Fruit fly (Drosophila melanogaster) whole organism, embryonic: ENCODE measurements around the gene Actn.

Experiments
- Adf1 ChIP-seq: fragments of 200-800 bp; sonication (Bioruptor generic); IDR thresholded peaks from 2 replicates; pipeline ENCODE4 v1.3.6; 2022; ENCODE audit warnings: missing biosample characterization, missing genetic modification characterization
- Atf3 ChIP-seq: fragments of 200-800 bp; sonication (Bioruptor generic); optimal IDR thresholded peaks from 3 replicates; lab custom pipeline; 2016; ENCODE audit warnings: missing biosample characterization, missing genetic modification characterization
- B-H1 ChIP-seq: fragments of 200-800 bp; sonication (Bioruptor generic); IDR thresholded peaks from 3 replicates; pipeline ENCODE4 v1.3.6; 2022; ENCODE audit warnings: missing biosample characterization, missing genetic modification characterization
- Bdp1 ChIP-seq: fragments of 200-800 bp; sonication (Bioruptor generic); optimal IDR thresholded peaks from 3 replicates; lab custom pipeline; 2016; ENCODE audit warnings: missing biosample characterization, missing genetic modification characterization
- Blimp-1 ChIP-seq: fragments of 200-800 bp; sonication (Bioruptor generic); optimal IDR thresholded peaks from 3 replicates; lab custom pipeline; 2018; ENCODE audit warnings: missing biosample characterization, missing genetic modification characterization, mild to moderate bottlenecking, moderate library complexity, missing genetic modification reagents
- CG11085 ChIP-seq: fragments of 200-800 bp; sonication (Bioruptor generic); IDR thresholded peaks from 2 replicates; pipeline ENCODE4 v1.3.6; 2022; ENCODE audit warnings: missing biosample characterization, missing genetic modification characterization
- CG12942 ChIP-seq: fragments of 200-800 bp; sonication (Bioruptor generic); optimal IDR thresholded peaks from 3 replicates; lab custom pipeline; 2016; ENCODE audit warnings: missing biosample characterization, missing genetic modification characterization
- CG14014 ChIP-seq: fragments of 200-800 bp; sonication (Bioruptor generic); IDR thresholded peaks from 2 replicates; pipeline ENCODE4 v1.3.6; 2022; ENCODE audit warnings: missing biosample characterization, missing genetic modification characterization
- CG14050 ChIP-seq: fragments of 200-800 bp; sonication (Bioruptor generic); IDR thresholded peaks from 3 replicates; pipeline ENCODE4 v1.3.6; 2022; ENCODE audit warnings: missing biosample characterization, missing genetic modification characterization
- CG14860 ChIP-seq: fragments of 200-800 bp; sonication (Bioruptor generic); IDR thresholded peaks from 3 replicates; pipeline ENCODE4 v1.3.6; 2022; ENCODE audit warnings: missing biosample characterization, missing genetic modification characterization; ENCODE audit not compliant: partially characterized antibody
- CG1792 ChIP-seq: fragments of 200-800 bp; sonication (Bioruptor generic); optimal IDR thresholded peaks from 2 replicates; lab custom pipeline; 2016; ENCODE audit warnings: missing biosample characterization, missing genetic modification characterization
- CG18619 ChIP-seq: fragments of 200-800 bp; sonication (Bioruptor generic); optimal IDR thresholded peaks from 3 replicates; lab custom pipeline; 2017; ENCODE audit warnings: missing biosample characterization, mild to moderate bottlenecking, missing genetic modification characterization
- CG33557 ChIP-seq: fragments of 200-800 bp; sonication (Bioruptor generic); optimal IDR thresholded peaks from 2 replicates; lab custom pipeline; 2019; ENCODE audit warnings: missing biosample characterization, mild to moderate bottlenecking, missing genetic modification characterization, moderate library complexity
- CG3847 ChIP-seq: fragments of 200-800 bp; sonication (Bioruptor generic); IDR thresholded peaks from 2 replicates; pipeline ENCODE4 v1.3.6; 2022; ENCODE audit warnings: missing biosample characterization, missing genetic modification characterization
- CG4328 ChIP-seq: fragments of 200-800 bp; sonication (Bioruptor generic); optimal IDR thresholded peaks from 3 replicates; lab custom pipeline; 2017; ENCODE audit warnings: missing biosample characterization, missing genetic modification reagents, missing genetic modification characterization
- CG4730 ChIP-seq: fragments of 200-800 bp; sonication (Bioruptor generic); IDR thresholded peaks from 2 replicates; pipeline ENCODE4 v1.3.6; 2022; ENCODE audit warnings: missing biosample characterization, missing genetic modification characterization
- CG5245 ChIP-seq: fragments of 200-800 bp; sonication (Bioruptor generic); optimal IDR thresholded peaks from 3 replicates; lab custom pipeline; 2016; ENCODE audit warnings: missing biosample characterization, missing genetic modification characterization
- CG7839 ChIP-seq: fragments of 200-800 bp; sonication (Bioruptor generic); optimal IDR thresholded peaks from 3 replicates; lab custom pipeline; 2018; ENCODE audit warnings: missing biosample characterization, mild to moderate bottlenecking, missing genetic modification characterization, moderate library complexity
- CG8388 ChIP-seq: fragments of 200-800 bp; sonication (Bioruptor generic); optimal IDR thresholded peaks from 2 replicates; lab custom pipeline; 2019; ENCODE audit warnings: missing biosample characterization, mild to moderate bottlenecking, missing genetic modification characterization, moderate library complexity
- CG9609 ChIP-seq: fragments of 200-800 bp; sonication (Bioruptor generic); optimal IDR thresholded peaks from 3 replicates; lab custom pipeline; 2016; ENCODE audit warnings: missing biosample characterization, missing genetic modification characterization
- CkIIα-i1 ChIP-seq: fragments of 200-800 bp; sonication (Bioruptor generic); IDR thresholded peaks from 2 replicates; pipeline ENCODE4 v1.3.6; 2022; ENCODE audit warnings: missing biosample characterization, missing genetic modification characterization
- Deaf1 ChIP-seq: fragments of 200-800 bp; optimal IDR thresholded peaks from 3 replicates; lab custom pipeline; 2019; ENCODE audit warnings: missing biosample characterization, mild to moderate bottlenecking, missing genetic modification characterization, moderate library complexity
- Doc3 ChIP-seq: fragments of 200-800 bp; sonication (Bioruptor generic); IDR thresholded peaks from 3 replicates; pipeline ENCODE4 v1.3.6; 2022; ENCODE audit warnings: missing biosample characterization, missing genetic modification characterization; ENCODE audit not compliant: partially characterized antibody
- E2f1 ChIP-seq: fragments of 200-800 bp; sonication (Bioruptor generic); IDR thresholded peaks from 2 replicates; pipeline ENCODE4 v1.3.6; 2022; ENCODE audit warnings: missing biosample characterization, missing genetic modification characterization
- Gsc ChIP-seq: fragments of 200-800 bp; sonication (Bioruptor generic); IDR thresholded peaks from 2 replicates; pipeline ENCODE4 v1.3.6; 2022; ENCODE audit warnings: missing biosample characterization, missing genetic modification characterization
- Lpt ChIP-seq: fragments of >200 bp; optimal IDR thresholded peaks from 2 replicates; lab custom pipeline; 2018; ENCODE audit warnings: missing biosample characterization, missing genetic modification characterization
- MESR4 ChIP-seq: fragments of 200-800 bp; sonication (Bioruptor generic); optimal IDR thresholded peaks from 2 replicates; lab custom pipeline; 2018; ENCODE audit warnings: missing biosample characterization, mild to moderate bottlenecking, missing genetic modification characterization, moderate library complexity
- MTF-1 ChIP-seq: fragments of 200-800 bp; sonication (Bioruptor generic); optimal IDR thresholded peaks from 2 replicates; lab custom pipeline; 2018; ENCODE audit warnings: missing biosample characterization, mild to moderate bottlenecking, missing genetic modification characterization, borderline replicate concordance
- Max ChIP-seq: fragments of 200-800 bp; sonication (Bioruptor generic); optimal IDR thresholded peaks from 2 replicates; lab custom pipeline; 2016; ENCODE audit warnings: missing biosample characterization, mild to moderate bottlenecking, missing genetic modification characterization
- Pdp1 ChIP-seq, 2 experiments: fragments of 200-800 bp; sonication (Bioruptor generic); optimal IDR thresholded peaks; 3 replicates each; lab custom pipeline; 2016; ENCODE audit warnings: missing biosample characterization in 2 of 2, missing genetic modification characterization in 2 of 2, mild to moderate bottlenecking in 1 of 2, moderate library complexity in 1 of 2
- Ptx1 ChIP-seq: fragments of 200-800 bp; sonication (Bioruptor generic); IDR thresholded peaks from 2 replicates; pipeline ENCODE4 v1.3.6; 2022; ENCODE audit warnings: missing biosample characterization, missing genetic modification characterization
- Six4 ChIP-seq: fragments of 200-800 bp; sonication (Bioruptor generic); optimal IDR thresholded peaks from 2 replicates; lab custom pipeline; 2016; ENCODE audit warnings: missing biosample characterization, missing genetic modification characterization
- TFAM ChIP-seq: fragments of 200-800 bp; sonication (Bioruptor generic); optimal IDR thresholded peaks from 2 replicates; lab custom pipeline; 2017; ENCODE audit warnings: missing biosample characterization, missing genetic modification characterization, inconsistent platforms
- bsh ChIP-seq, 2 experiments: fragments of 200-800 bp; sonication (Bioruptor generic); optimal IDR thresholded peaks; 2 replicates each; lab custom pipeline; 2017 to 2018; ENCODE audit warnings: mild to moderate bottlenecking in 2 of 2, missing biosample characterization in 2 of 2, missing genetic modification characterization in 2 of 2, moderate library complexity in 1 of 2
- crp ChIP-seq, 2 experiments: fragments of 200-800 bp; sonication (Bioruptor generic); optimal IDR thresholded peaks; 2 replicates in 1 of 2; 3 replicates in 1 of 2; lab custom pipeline; 2017; ENCODE audit warnings: missing biosample characterization in 2 of 2, missing genetic modification characterization in 2 of 2, mild to moderate bottlenecking in 1 of 2, moderate library complexity in 1 of 2
- dysf ChIP-seq: fragments of 200-800 bp; sonication (Bioruptor generic); IDR thresholded peaks from 3 replicates; pipeline ENCODE4 v1.3.6; 2022; ENCODE audit warnings: missing biosample characterization, missing genetic modification characterization
- ftz-f1 ChIP-seq: fragments of 200-800 bp; sonication (Bioruptor generic); optimal IDR thresholded peaks from 2 replicates; lab custom pipeline; 2016; ENCODE audit warnings: missing biosample characterization, missing genetic modification characterization
- gem ChIP-seq: fragments of 200-800 bp; sonication (Bioruptor generic); optimal IDR thresholded peaks from 2 replicates; lab custom pipeline; 2019; ENCODE audit warnings: missing biosample characterization, mild to moderate bottlenecking, missing genetic modification characterization, moderate library complexity
- hth ChIP-seq: fragments of >200 bp; optimal IDR thresholded peaks from 2 replicates; lab custom pipeline; 2017; ENCODE audit warnings: inconsistent platforms
- kni ChIP-seq: fragments of 200-800 bp; sonication (Bioruptor generic); optimal IDR thresholded peaks from 3 replicates; lab custom pipeline; 2017; ENCODE audit warnings: mild to moderate bottlenecking, missing biosample characterization, missing genetic modification reagents, missing genetic modification characterization
- lab ChIP-seq: fragments of 200-800 bp; sonication (Bioruptor generic); optimal IDR thresholded peaks from 3 replicates; lab custom pipeline; 2017; ENCODE audit warnings: missing biosample characterization, missing genetic modification characterization, mild to moderate bottlenecking, moderate library complexity, missing genetic modification reagents
- nerfin-1 ChIP-seq: fragments of 200-800 bp; sonication (Bioruptor generic); optimal IDR thresholded peaks from 3 replicates; lab custom pipeline; 2019; ENCODE audit warnings: missing biosample characterization, mild to moderate bottlenecking, missing genetic modification characterization, moderate library complexity
- nom ChIP-seq: fragments of 200-800 bp; sonication (Bioruptor generic); optimal IDR thresholded peaks from 2 replicates; lab custom pipeline; 2017; ENCODE audit warnings: missing biosample characterization, missing genetic modification characterization, mild to moderate bottlenecking, moderate library complexity, missing genetic modification reagents
- otp ChIP-seq: fragments of 200-800 bp; sonication (Bioruptor generic); IDR thresholded peaks from 3 replicates; pipeline ENCODE4, ENCODE4 v1.3.6; 2022; ENCODE audit warnings: missing biosample characterization, missing genetic modification characterization
- psq ChIP-seq: fragments of 200-800 bp; sonication (Bioruptor generic); optimal IDR thresholded peaks from 2 replicates; lab custom pipeline; 2017; ENCODE audit warnings: missing biosample characterization, missing genetic modification characterization
- schlank ChIP-seq: fragments of 200-800 bp; sonication (Bioruptor generic); optimal IDR thresholded peaks from 2 replicates; lab custom pipeline; 2018; ENCODE audit warnings: missing biosample characterization, mild to moderate bottlenecking, missing genetic modification characterization
- sens-2 ChIP-seq: fragments of 200-800 bp; sonication (Bioruptor generic); IDR thresholded peaks from 2 replicates; pipeline ENCODE4 v1.3.6; 2022; ENCODE audit warnings: missing biosample characterization, missing genetic modification characterization
- ttk ChIP-seq: fragments of 200-800 bp; sonication (Bioruptor generic); IDR thresholded peaks from 2 replicates; pipeline ENCODE4 v2.1.2; 2022; ENCODE audit warnings: missing biosample characterization, missing genetic modification characterization
- wdn ChIP-seq: fragments of 200-800 bp; sonication (Bioruptor generic); IDR thresholded peaks from 2 replicates; pipeline ENCODE4 v1.3.6; 2022; ENCODE audit warnings: missing biosample characterization, missing genetic modification characterization
- zfh1 ChIP-seq: fragments of 200-800 bp; sonication (Bioruptor generic); IDR thresholded peaks from 3 replicates; pipeline ENCODE4 v1.3.6; 2022; ENCODE audit warnings: missing biosample characterization, missing genetic modification characterization

The Actn gene

dm6 chrX:2083678-2084162 is 41.6 kb upstream of the Actn start (continued):
- TF ChIP-seq nom (GFP tag; lab: Kevin White, UChicago) (peak; percentile 83), bsh (GFP tag; optimal IDR thresholded peaks at IDR 0.05; lab: Kevin White, UChicago) (peak; percentile 83 to 88), CG1792 (GFP tag; lab: Kevin White, UChicago) (peak; percentile 74), CG14860 (GFP tag; lab: Robert Waterston, UW) (no peak), CG14050 (GFP tag; lab: Robert Waterston, UW) (peak; percentile 75), ftz-f1 (peak; percentile 30), kni (peak; percentile 85), MESR4 (GFP tag; lab: Kevin White, UChicago) (peak; percentile 13), wdn (GFP tag; lab: Robert Waterston, UW) (peak; percentile 75; the same call in 1 of the 2 replicates), Lpt (GFP tag; lab: Kevin White, UChicago) (no peak), Adf1 (GFP tag; lab: Robert Waterston, UW) (peak; percentile 59; the same call in 1 of the 2 replicates), zfh1 (peak; percentile 88), nerfin-1 (tag; lab: Kevin White, UChicago) (peak; percentile 48), Doc3 (GFP tag; lab: Robert Waterston, UW) (no peak), dysf (GFP tag; lab: Robert Waterston, UW) (peak; percentile 89), CG5245 (peak; percentile 67), CG3847 (GFP tag; lab: Robert Waterston, UW) (peak; percentile 74), gem (tag; lab: Kevin White, UChicago) (peak; percentile 84), CG4730 (GFP tag; lab: Robert Waterston, UW) (peak; percentile 81), CG11085 (peak; percentile 50; the same call in 1 of the 2 replicates), crp (GFP tag; optimal IDR thresholded peaks at IDR 0.05; lab: Kevin White, UChicago) (peak in 1 of 2 experiments; percentile 38), Bdp1 (peak; percentile 67), schlank (tag; lab: Kevin White, UChicago) (peak; percentile 28), ttk (peak; percentile 84), CG9609 (GFP tag; lab: Kevin White, UChicago) (peak; percentile 86), hth (lab: Kevin White, UChicago) (no peak), Atf3 (GFP tag; lab: Kevin White, UChicago) (peak; percentile 88), Max (peak; percentile 72), psq (GFP tag; lab: Kevin White, UChicago) (peak; percentile 40), CkIIα-i1 (GFP tag; lab: Robert Waterston, UW) (no peak), lab (peak; percentile 82), CG33557 (GFP tag; lab: Kevin White, UChicago) (peak; percentile 63), CG14014 (GFP tag; lab: Robert Waterston, UW) (peak; percentile 71; the same call in 1 of the 2 replicates), sens-2 (GFP tag; lab: Robert Waterston, UW) (peak; percentile 69), CG4328 (GFP tag; lab: Kevin White, UChicago) (peak; percentile 8), CG8388 (GFP tag; lab: Kevin White, UChicago) (peak; percentile 75), CG18619 (peak; percentile 76), MTF-1 (GFP tag; lab: Kevin White, UChicago) (peak; percentile 50), Ptx1 (peak; percentile 90), CG7839 (peak; percentile 82), TFAM (GFP tag; lab: Kevin White, UChicago) (no peak), B-H1 (peak; percentile 79), Deaf1 (tag; lab: Kevin White, UChicago) (peak; percentile 44), Pdp1 (GFP tag; optimal IDR thresholded peaks at IDR 0.05; lab: Kevin White, UChicago) (peak; percentile 76 to 96), Gsc (GFP tag; lab: Robert Waterston, UW) (peak; percentile 48; the same call in 1 of the 2 replicates), E2f1 (peak; percentile 89), CG12942 (GFP tag; lab: Kevin White, UChicago) (peak; percentile 76), otp (GFP tag; lab: Robert Waterston, UW) (peak; percentile 66; the same call in 1 of the 3 replicates), Six4 (GFP tag; lab: Kevin White, UChicago) (peak; percentile 84), Blimp-1 (GFP tag; lab: Kevin White, UChicago) (peak; percentile 84)
